Worm (Caenorhabditis elegans) whole organism, early embryonic: ENCODE results near the gene F28B1.2.

ENCODE experiments used
- B0310.2 ChIP-seq: sonication (generic microtip); optimal IDR thresholded peaks from 2 replicates; lab custom pipeline; 2016; ENCODE audit warnings: mild to moderate bottlenecking, missing genetic modification characterization, missing compliant biosample characterization
- aly-1 ChIP-seq: sonication (generic microtip); optimal IDR thresholded peaks from 2 replicates; lab custom pipeline; 2016; ENCODE audit warnings: missing genetic modification characterization, missing compliant biosample characterization

DNA sequence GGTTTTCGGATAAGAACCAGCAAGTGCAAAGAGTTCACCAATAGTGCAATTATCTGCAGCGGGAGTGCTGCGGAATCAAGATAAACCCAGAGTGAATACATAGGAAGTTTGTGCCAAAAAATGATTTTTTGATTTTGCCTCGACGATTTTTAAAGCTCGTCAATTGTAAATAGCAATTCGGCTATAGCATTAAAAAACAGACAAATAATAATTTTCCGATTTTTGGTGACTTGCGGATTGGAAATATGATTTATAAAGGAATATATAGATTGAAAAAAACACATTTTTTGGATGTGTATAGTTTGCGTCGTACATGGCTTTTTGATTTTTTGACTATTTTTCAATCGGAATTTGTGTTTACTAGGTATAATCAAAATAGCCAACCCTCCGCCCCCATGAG, 35.2 kb downstream of the F28B1.2 start, which contains the start of gene srw-20:
- TF ChIP-seq B0310.2 (no peak), aly-1 (tag; lab: Kevin White, UChicago) (no peak)
